Worm (Caenorhabditis elegans) whole organism, young adult: Measurements from ENCODE around the gene F11E6.8.
A peak's percentile ranks its signal among the peaks of the same experiment; 100 is the strongest.

Experiments
- C17E4.6 ChIP-seq: fragments of 200-800 bp; sonication (Bioruptor generic); IDR thresholded peaks from 2 replicates; pipeline ENCODE4 v1.3.6; 2022; ENCODE audit warnings: missing genetic modification reagents, missing genetic modification characterization, missing compliant biosample characterization
- F33H1.4 ChIP-seq: fragments of 200-800 bp; sonication (Bioruptor generic); IDR thresholded peaks from 2 replicates; pipeline ENCODE4 v1.3.6; 2022; ENCODE audit warnings: missing genetic modification reagents, missing genetic modification characterization, missing compliant biosample characterization
- F55B11.4 ChIP-seq: sonication (generic microtip); optimal IDR thresholded peaks from 2 replicates; lab custom pipeline; 2016; ENCODE audit warnings: missing compliant biosample characterization, missing genetic modification characterization, borderline replicate concordance; ENCODE audit not compliant: insufficient read depth
- F57C9.4 ChIP-seq: sonication (generic microtip); optimal IDR thresholded peaks from 2 replicates; lab custom pipeline; 2017; ENCODE audit warnings: mild to moderate bottlenecking, missing genetic modification characterization, missing compliant biosample characterization
- K11D2.4 ChIP-seq: fragments of 200-800 bp; sonication (Bioruptor generic); IDR thresholded peaks from 2 replicates; pipeline ENCODE4 v1.3.6; 2022; ENCODE audit warnings: missing genetic modification reagents, missing genetic modification characterization, missing compliant biosample characterization
- Y53G8AR.9 ChIP-seq: fragments of 200-800 bp; sonication (Bioruptor generic); conservative IDR thresholded peaks from 2 replicates; pipeline ENCODE4 v1.3.6; 2022; ENCODE audit warnings: missing genetic modification reagents, missing genetic modification characterization, missing compliant biosample characterization
- aptf-3 ChIP-seq: fragments of 200-800 bp; sonication (Bioruptor generic); IDR thresholded peaks from 2 replicates; pipeline ENCODE4 v1.3.6; 2022; ENCODE audit warnings: missing genetic modification characterization, missing compliant biosample characterization
- bed-1 ChIP-seq: fragments of 200-800 bp; sonication (Bioruptor generic); IDR thresholded peaks from 2 replicates; pipeline ENCODE4 v1.3.6; 2022; ENCODE audit warnings: missing genetic modification reagents, missing genetic modification characterization, missing compliant biosample characterization
- ceh-100 ChIP-seq: fragments of 200-800 bp; sonication (Bioruptor generic); IDR thresholded peaks from 2 replicates; pipeline ENCODE4 v1.3.6; 2022; ENCODE audit warnings: missing genetic modification reagents, missing genetic modification characterization, missing compliant biosample characterization
- ceh-27 ChIP-seq: fragments of 200-800 bp; sonication (Bioruptor generic); optimal IDR thresholded peaks from 2 replicates; lab custom pipeline; 2018; ENCODE audit warnings: mild to moderate bottlenecking, missing genetic modification characterization, moderate library complexity, missing compliant biosample characterization
- ceh-58 ChIP-seq: fragments of 200-800 bp; sonication (Bioruptor generic); IDR thresholded peaks from 2 replicates; pipeline ENCODE4 v1.3.6; 2022; ENCODE audit warnings: missing genetic modification characterization, missing compliant biosample characterization
- ceh-79 ChIP-seq: sonication (generic microtip); optimal IDR thresholded peaks from 2 replicates; lab custom pipeline; 2017; ENCODE audit warnings: mild to moderate bottlenecking, missing genetic modification characterization, missing compliant biosample characterization
- ceh-91 ChIP-seq: fragments of 200-800 bp; sonication (Bioruptor generic); IDR thresholded peaks from 2 replicates; pipeline ENCODE4 v1.3.6; 2022; ENCODE audit warnings: missing genetic modification reagents, missing genetic modification characterization, missing compliant biosample characterization
- chd-7 ChIP-seq: sonication (generic microtip); optimal IDR thresholded peaks from 2 replicates; lab custom pipeline; 2016; ENCODE audit warnings: mild to moderate bottlenecking, missing genetic modification characterization, moderate library complexity, missing compliant biosample characterization
- ets-4 ChIP-seq: fragments of 200-800 bp; sonication (Bioruptor generic); optimal IDR thresholded peaks from 2 replicates; lab custom pipeline; 2018; ENCODE audit warnings: mild to moderate bottlenecking, missing genetic modification characterization, missing compliant biosample characterization
- gei-17 ChIP-seq: fragments of 200-800 bp; sonication (Bioruptor generic); optimal IDR thresholded peaks from 2 replicates; lab custom pipeline; 2018; ENCODE audit warnings: mild to moderate bottlenecking, missing genetic modification characterization, missing compliant biosample characterization
- hlh-12 ChIP-seq: sonication (generic microtip); optimal IDR thresholded peaks from 2 replicates; lab custom pipeline; 2016; ENCODE audit warnings: missing genetic modification characterization, missing compliant biosample characterization
- hlh-26 ChIP-seq: fragments of 200-800 bp; sonication (Bioruptor generic); conservative IDR thresholded peaks from 2 replicates; pipeline ENCODE4 v1.3.6; 2022; ENCODE audit warnings: missing genetic modification reagents, missing genetic modification characterization, missing compliant biosample characterization
- lag-1 ChIP-seq: fragments of 200-800 bp; sonication (Bioruptor generic); IDR thresholded peaks from 2 replicates; pipeline ENCODE4 v1.3.6; 2022; ENCODE audit warnings: missing genetic modification reagents, missing genetic modification characterization, missing compliant biosample characterization
- let-607 ChIP-seq, 2 experiments: fragments of 200-800 bp in 1 of 2; sonication (Bioruptor generic) in 1 of 2; sonication (generic microtip) in 1 of 2; optimal IDR thresholded peaks; 2 replicates each; lab custom pipeline; 2016 to 2018; ENCODE audit warnings: mild to moderate bottlenecking in 2 of 2, missing compliant biosample characterization in 2 of 2, missing genetic modification characterization in 2 of 2, moderate library complexity in 2 of 2, missing genotype in 1 of 2
- lin-40 ChIP-seq: sonication (generic microtip); optimal IDR thresholded peaks from 2 replicates; lab custom pipeline; 2016; ENCODE audit warnings: missing genetic modification characterization, mild to moderate bottlenecking, missing compliant biosample characterization, missing genotype, missing genetic modification reagents
- lin-54 ChIP-seq: fragments of 200-800 bp; sonication (Bioruptor generic); optimal IDR thresholded peaks from 2 replicates; lab custom pipeline; 2018; ENCODE audit warnings: mild to moderate bottlenecking, missing genetic modification characterization, missing compliant biosample characterization
- lsl-1 ChIP-seq: fragments of 200-800 bp; sonication (Bioruptor generic); optimal IDR thresholded peaks from 2 replicates; lab custom pipeline; 2018; ENCODE audit warnings: mild to moderate bottlenecking, missing genetic modification characterization, moderate library complexity, missing compliant biosample characterization
- madf-8 ChIP-seq: fragments of 200-800 bp; sonication (Bioruptor generic); conservative IDR thresholded peaks from 2 replicates; pipeline ENCODE4 v1.3.6; 2022; ENCODE audit warnings: missing genetic modification reagents, missing genetic modification characterization, missing compliant biosample characterization
- nfya-1 ChIP-seq: sonication (generic microtip); optimal IDR thresholded peaks from 2 replicates; lab custom pipeline; 2017; ENCODE audit warnings: antibody characterized with exemption, missing compliant biosample characterization, missing genetic modification characterization, borderline replicate concordance; ENCODE audit not compliant: insufficient read depth
- nfyb-1 ChIP-seq: fragments of 200-800 bp; sonication (Bioruptor generic); IDR thresholded peaks from 2 replicates; pipeline ENCODE4 v1.3.6; 2022; ENCODE audit warnings: missing genetic modification reagents, missing genetic modification characterization, missing compliant biosample characterization
- nhr-179 ChIP-seq: sonication (generic microtip); optimal IDR thresholded peaks from 2 replicates; lab custom pipeline; 2016; ENCODE audit warnings: mild to moderate bottlenecking, missing genetic modification characterization, missing compliant biosample characterization
- nhr-90 ChIP-seq: sonication (generic microtip); optimal IDR thresholded peaks from 2 replicates; lab custom pipeline; 2016; ENCODE audit warnings: missing genotype, mild to moderate bottlenecking, missing genetic modification characterization, missing compliant biosample characterization
- rec-8 ChIP-seq, 2 experiments: sonication (generic microtip); optimal IDR thresholded peaks; 2 replicates each; lab custom pipeline; 2016; ENCODE audit warnings: mild to moderate bottlenecking in 2 of 2, missing genetic modification characterization in 2 of 2, missing genetic modification reagents in 2 of 2, missing genotype in 2 of 2, missing biosample characterization in 1 of 2, missing compliant biosample characterization in 1 of 2, moderate library complexity in 1 of 2
- sdz-38 ChIP-seq: sonication (generic microtip); optimal IDR thresholded peaks from 2 replicates; lab custom pipeline; 2016; ENCODE audit warnings: missing genotype, missing genetic modification characterization, missing compliant biosample characterization
- snpc-1.1 ChIP-seq: sonication (generic microtip); optimal IDR thresholded peaks from 2 replicates; lab custom pipeline; 2017; ENCODE audit warnings: missing genetic modification characterization, mild to moderate bottlenecking, missing compliant biosample characterization, antibody characterized with exemption, moderate library complexity, missing genotype, missing genetic modification reagents; ENCODE audit not compliant: insufficient read depth
- snpc-1.3 ChIP-seq: sonication (generic microtip); optimal IDR thresholded peaks from 2 replicates; lab custom pipeline; 2017; ENCODE audit warnings: missing genetic modification characterization, mild to moderate bottlenecking, missing compliant biosample characterization, antibody characterized with exemption, moderate library complexity, missing genotype, missing genetic modification reagents; ENCODE audit not compliant: insufficient read depth
- snpc-4 ChIP-seq, 5 experiments: fragments of 150-350 bp in 1 of 5; sonication (generic microtip) in 4 of 5; optimal IDR thresholded peaks; 2 replicates each; lab custom pipeline; 2014 to 2018; ENCODE audit warnings: missing genetic modification characterization in 5 of 5, missing biosample characterization in 3 of 5, antibody characterized with exemption in 2 of 5, mild to moderate bottlenecking in 2 of 5, missing compliant biosample characterization in 2 of 5, missing genotype in 2 of 5, moderate library complexity in 2 of 5, missing genetic modification reagents in 1 of 5
- somi-1 ChIP-seq: fragments of 200-800 bp; sonication (Bioruptor generic); optimal IDR thresholded peaks from 2 replicates; lab custom pipeline; 2018; ENCODE audit warnings: mild to moderate bottlenecking, missing genetic modification characterization, missing compliant biosample characterization
- sptf-2 ChIP-seq: fragments of 200-800 bp; sonication (Bioruptor generic); optimal IDR thresholded peaks from 2 replicates; lab custom pipeline; 2018; ENCODE audit warnings: mild to moderate bottlenecking, missing genetic modification characterization, missing compliant biosample characterization
- tlf-1 ChIP-seq: fragments of 200-800 bp; sonication (Bioruptor generic); optimal IDR thresholded peaks from 2 replicates; lab custom pipeline; 2018; ENCODE audit warnings: mild to moderate bottlenecking, missing genetic modification characterization, missing compliant biosample characterization
- xnd-1 ChIP-seq: sonication (generic microtip); optimal IDR thresholded peaks from 2 replicates; lab custom pipeline; 2016; ENCODE audit warnings: missing genotype, missing genetic modification reagents, missing genetic modification characterization, missing compliant biosample characterization
- zfh-2 ChIP-seq: fragments of 200-800 bp; sonication (Bioruptor generic); conservative IDR thresholded peaks from 2 replicates; pipeline ENCODE4 v1.3.6; 2022; ENCODE audit warnings: missing genetic modification reagents, missing genetic modification characterization, missing compliant biosample characterization
- ztf-18 ChIP-seq: sonication (generic microtip); optimal IDR thresholded peaks from 2 replicates; lab custom pipeline; 2016; ENCODE audit warnings: missing genotype, mild to moderate bottlenecking, missing genetic modification characterization, missing compliant biosample characterization
- ztf-26 ChIP-seq: sonication (generic microtip); optimal IDR thresholded peaks from 2 replicates; lab custom pipeline; 2017; ENCODE audit warnings: missing genetic modification characterization, missing compliant biosample characterization
- ztf-3 ChIP-seq: fragments of 200-800 bp; sonication (Bioruptor generic); optimal IDR thresholded peaks from 2 replicates; lab custom pipeline; 2018; ENCODE audit warnings: mild to moderate bottlenecking, missing genetic modification characterization, missing compliant biosample characterization

Gene F11E6.8

DNA sequence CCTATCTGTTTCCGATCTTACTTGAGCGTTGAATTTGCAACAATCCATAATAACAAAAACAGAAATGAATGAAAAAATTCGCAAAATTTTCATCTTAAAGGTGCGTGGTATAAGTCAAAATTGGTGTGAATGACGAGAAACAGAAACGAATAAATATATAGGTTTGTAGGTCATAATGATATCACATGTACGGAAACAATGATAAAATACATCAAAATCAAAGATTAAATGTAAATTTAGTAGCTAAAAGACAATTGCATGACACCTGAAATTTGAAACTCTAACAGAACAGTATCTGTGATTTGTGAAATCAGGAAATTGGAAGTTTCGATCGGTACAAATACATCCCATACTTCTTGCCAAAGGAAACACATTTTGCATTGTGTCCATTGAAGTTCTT, 24.9 kb upstream of the F11E6.8 start, which contains the start of gene F11E6.9:
F11E6.9 (minus strand) TSS at position 101 of the 400 bp plus-strand sequence.
- TF ChIP-seq rec-8 (tag; optimal IDR thresholded peaks at IDR 0.05; lab: Kevin White, UChicago) (no peak), gei-17 (no peak), let-607 (tag; optimal IDR thresholded peaks at IDR 0.05; lab: Kevin White, UChicago) (no peak), snpc-4 (GFP tag; optimal IDR thresholded peaks at IDR 0.05; lab: Kevin White, UChicago) (no peak), snpc-4 (tag; optimal IDR thresholded peaks at IDR 0.05; lab: Kevin White, UChicago) (no peak), F57C9.4 (tag; lab: Kevin White, UChicago) (no peak), ztf-18 (tag; lab: Kevin White, UChicago) (no peak), ceh-91 (GFP tag; lab: Robert Waterston, UW) (no peak), lag-1 (GFP tag; lab: Robert Waterston, UW) (no peak), Y53G8AR.9 (GFP tag; lab: Robert Waterston, UW) (no peak), K11D2.4 (no peak), xnd-1 (tag; lab: Kevin White, UChicago) (no peak), sdz-38 (tag; lab: Kevin White, UChicago) (no peak), ceh-58 (GFP tag; lab: Robert Waterston, UW) (no peak), nhr-179 (no peak), hlh-12 (tag; lab: Kevin White, UChicago) (no peak), nfya-1 (tag; lab: Kevin White, UChicago) (no peak), nhr-90 (no peak), lsl-1 (GFP tag; lab: Kevin White, UChicago) (no peak)

DNA sequence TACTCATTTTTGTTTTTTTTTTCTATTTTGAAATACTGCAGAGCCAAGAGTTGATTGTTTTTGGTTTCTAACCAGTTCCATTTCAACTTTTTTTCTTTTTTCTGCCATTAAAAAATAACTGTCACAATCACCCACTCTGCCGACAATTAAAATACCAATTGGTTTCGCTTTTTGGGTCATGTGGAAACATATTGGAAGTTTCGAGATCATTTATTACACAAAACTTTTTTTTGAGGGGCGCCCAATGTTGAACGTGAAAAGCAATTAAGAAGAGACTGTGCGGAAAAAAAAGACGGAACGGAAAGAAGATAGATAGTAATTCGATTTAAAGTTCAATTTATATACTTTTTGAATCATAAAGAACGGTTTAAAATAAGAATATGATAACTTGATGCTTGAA, 23.7 kb upstream of the F11E6.8 start:
- TF ChIP-seq ztf-26 (peak; percentile 43), F55B11.4 (no peak), tlf-1 (GFP tag; lab: Kevin White, UChicago) (no peak), C17E4.6 (GFP tag; lab: Robert Waterston, UW) (no peak), nfyb-1 (GFP tag; lab: Robert Waterston, UW) (0 out of 2 replicates have a peak, but pooled peaks have one; percentile 44), lin-54 (GFP tag; lab: Kevin White, UChicago) (no peak), lin-40 (peak; percentile 76), ets-4 (no peak), somi-1 (GFP tag; lab: Kevin White, UChicago) (peak; percentile 33), ceh-100 (GFP tag; lab: Robert Waterston, UW) (no peak), zfh-2 (GFP tag; lab: Robert Waterston, UW) (no peak)

- TF ChIP-seq ztf-3 (GFP tag; lab: Kevin White, UChicago) (no peak), ceh-100 (GFP tag; lab: Robert Waterston, UW) (no peak), snpc-1.3 (no peak), bed-1 (GFP tag; lab: Robert Waterston, UW) (no peak), F33H1.4 (no peak), snpc-1.1 (tag; lab: Kevin White, UChicago) (no peak), aptf-3 (no peak), ceh-91 (GFP tag; lab: Robert Waterston, UW) (no peak), hlh-26 (GFP tag; lab: Robert Waterston, UW) (no peak), lsl-1 (GFP tag; lab: Kevin White, UChicago) (no peak), chd-7 (tag; lab: Kevin White, UChicago) (no peak), ceh-27 (GFP tag; lab: Kevin White, UChicago) (no peak), ztf-26 (no peak), ceh-79 (tag; lab: Kevin White, UChicago) (no peak), madf-8 (GFP tag; lab: Robert Waterston, UW) (no peak), sptf-2 (GFP tag; lab: Kevin White, UChicago) (no peak), lag-1 (GFP tag; lab: Robert Waterston, UW) (no peak)
These were observed 22.7 kb upstream of the F11E6.8 start, which contains the start of gene gba-3 for ce11 chrIV:17473034-17473433. TSS of gene gba-3 (plus strand) at chrIV:17473334.
